Fruit fly (Drosophila melanogaster) whole organism, prepupa: ENCODE measurements around the gene CG11095.

ENCODE experiments used
- CG10631 ChIP-seq: fragments of 200-800 bp; sonication (Bioruptor generic); optimal IDR thresholded peaks from 2 replicates; lab custom pipeline; 2016; ENCODE audit warnings: missing biosample characterization, missing genetic modification characterization
- CG1621 ChIP-seq: fragments of 200-800 bp; sonication (Bioruptor generic); optimal IDR thresholded peaks from 3 replicates; lab custom pipeline; 2018; ENCODE audit warnings: missing biosample characterization, mild to moderate bottlenecking, missing genetic modification characterization
- CG6854 ChIP-seq: fragments of 200-800 bp; sonication (Bioruptor generic); optimal IDR thresholded peaks from 2 replicates; lab custom pipeline; 2017; ENCODE audit warnings: missing biosample characterization, mild to moderate bottlenecking, missing genetic modification characterization
- CG8119 ChIP-seq: fragments of 200-800 bp; sonication (Bioruptor generic); IDR thresholded peaks from 3 replicates; pipeline ENCODE4 v1.3.6; 2022; ENCODE audit warnings: missing biosample characterization, missing genetic modification characterization
- Eip93F ChIP-seq: fragments of 200-800 bp; sonication (Bioruptor generic); optimal IDR thresholded peaks from 2 replicates; lab custom pipeline; 2016; ENCODE audit warnings: missing biosample characterization, mild to moderate bottlenecking, missing genetic modification characterization
- Lpt ChIP-seq: fragments of 200-800 bp; sonication (Bioruptor generic); optimal IDR thresholded peaks from 3 replicates; lab custom pipeline; 2016; ENCODE audit warnings: missing biosample characterization, missing genetic modification characterization
- Met ChIP-seq: fragments of 200-800 bp; sonication (Bioruptor generic); optimal IDR thresholded peaks from 3 replicates; lab custom pipeline; 2016; ENCODE audit warnings: missing biosample characterization, missing genetic modification characterization
- Sox102F ChIP-seq: fragments of 200-800 bp; sonication (Bioruptor generic); optimal IDR thresholded peaks from 2 replicates; lab custom pipeline; 2016; ENCODE audit warnings: missing biosample characterization, mild to moderate bottlenecking, missing genetic modification characterization
- Sox15 ChIP-seq: fragments of 200-800 bp; sonication (Bioruptor generic); optimal IDR thresholded peaks from 3 replicates; lab custom pipeline; 2016; ENCODE audit warnings: missing biosample characterization, missing genetic modification characterization
- fd85E ChIP-seq: fragments of 200-800 bp; sonication (Bioruptor generic); optimal IDR thresholded peaks from 3 replicates; lab custom pipeline; 2016; ENCODE audit warnings: missing biosample characterization, missing genetic modification characterization

DNA sequence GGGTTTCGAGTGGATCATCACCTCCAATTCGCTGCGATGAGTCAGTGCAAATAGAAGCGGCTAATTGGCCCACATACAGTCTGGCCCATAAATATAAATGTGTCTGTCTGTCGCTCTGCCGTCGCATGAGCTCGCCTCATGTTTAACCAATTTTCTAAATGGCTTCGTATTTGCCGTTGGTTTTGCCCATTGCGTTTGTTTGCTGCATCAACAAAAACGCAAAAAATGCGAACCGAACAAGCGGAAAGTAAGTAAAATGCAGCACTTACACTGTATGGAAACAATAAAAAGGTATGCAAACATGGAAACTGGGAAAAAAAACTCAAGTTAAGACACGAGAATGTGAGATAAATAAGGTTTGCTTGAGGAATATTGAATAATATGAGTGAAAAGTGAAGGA is 32.0 kb downstream of the CG11095 start:
- TF ChIP-seq Lpt (no peak), CG10631 (no peak), Sox102F (GFP tag; lab: Kevin White, UChicago) (no peak), Met (GFP tag; lab: Kevin White, UChicago) (no peak), CG8119 (no peak), CG6854 (GFP tag; lab: Kevin White, UChicago) (no peak), fd85E (no peak), Eip93F (GFP tag; lab: Kevin White, UChicago) (no peak), CG1621 (tag; lab: Kevin White, UChicago) (no peak), Sox15 (no peak)
